Fruit fly (Drosophila melanogaster): Measurements from ENCODE around the gene Usp1.

DNA sequence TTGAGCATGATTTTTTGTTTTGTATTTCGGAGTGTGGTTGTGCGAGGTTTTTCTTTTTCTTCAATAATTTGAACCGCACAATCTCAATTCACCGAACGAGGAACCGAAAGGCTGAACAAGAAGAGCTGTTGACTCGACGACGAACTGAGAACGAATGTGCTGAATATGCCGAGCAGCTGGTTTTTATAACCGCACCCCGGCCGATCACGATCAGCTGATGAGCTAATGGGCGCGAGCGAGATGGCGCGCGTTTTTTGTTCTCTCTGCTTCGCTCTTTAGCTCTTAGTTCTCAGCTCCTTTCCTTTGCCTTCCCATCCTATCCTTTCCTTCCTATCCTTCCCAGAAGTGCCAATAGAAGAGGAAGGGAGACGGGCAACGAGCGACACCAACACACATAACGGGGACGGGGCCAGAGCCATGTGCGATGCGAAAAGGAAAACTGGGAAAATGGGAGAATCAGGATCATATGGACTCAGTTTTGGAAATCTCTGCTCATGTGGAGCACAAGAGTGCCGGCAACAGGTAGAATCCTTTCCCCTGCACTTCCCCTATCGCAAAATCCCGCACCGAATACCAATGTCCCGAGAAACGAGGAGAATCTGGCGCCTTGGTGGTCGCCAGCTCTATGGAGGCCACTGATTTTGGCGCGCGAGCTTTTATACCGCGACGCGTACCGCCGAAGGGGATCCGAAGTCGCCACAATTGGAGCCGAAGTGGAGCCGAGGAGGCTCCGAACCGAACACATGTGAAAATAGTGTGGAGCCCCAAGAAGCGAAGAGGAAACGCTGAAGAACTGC, 26.4 kb downstream of the Usp1 start, which contains the start of gene stg:
- no peak for TF ChIP-seq CTCF (optimal IDR thresholded peaks at IDR 0.05)
- peak; percentile 8 for TF ChIP-seq CG8478 (optimal IDR thresholded peaks at IDR 0.05)
